Fruit fly (Drosophila melanogaster) whole organism, prepupa: ENCODE measurements around the gene CecA2.

ENCODE experiments used
- CG10631 ChIP-seq: fragments of 200-800 bp; sonication (Bioruptor generic); optimal IDR thresholded peaks from 2 replicates; lab custom pipeline; 2016; ENCODE audit warnings: missing biosample characterization, missing genetic modification characterization
- CG11762 ChIP-seq: fragments of 200-800 bp; sonication (Bioruptor generic); optimal IDR thresholded peaks from 3 replicates; lab custom pipeline; 2016; ENCODE audit warnings: missing biosample characterization, missing genetic modification characterization; ENCODE audit not compliant: insufficient read depth
- CG1621 ChIP-seq: fragments of 200-800 bp; sonication (Bioruptor generic); optimal IDR thresholded peaks from 3 replicates; lab custom pipeline; 2018; ENCODE audit warnings: missing biosample characterization, mild to moderate bottlenecking, missing genetic modification characterization
- CG16779 ChIP-seq: fragments of 200-800 bp; sonication (Bioruptor generic); optimal IDR thresholded peaks from 3 replicates; lab custom pipeline; 2017; ENCODE audit warnings: missing biosample characterization, mild to moderate bottlenecking, missing genetic modification characterization
- CG31627 ChIP-seq: fragments of 200-800 bp; sonication (Bioruptor generic); optimal IDR thresholded peaks from 3 replicates; lab custom pipeline; 2016; ENCODE audit warnings: missing biosample characterization, missing genetic modification characterization
- CG34406 ChIP-seq: fragments of 200-800 bp; sonication (Bioruptor generic); optimal IDR thresholded peaks from 3 replicates; lab custom pipeline; 2016; ENCODE audit warnings: missing biosample characterization, missing genetic modification characterization
- CG6163 ChIP-seq: fragments of 200-800 bp; sonication (Bioruptor generic); IDR thresholded peaks from 3 replicates; pipeline ENCODE4 v1.3.6; 2022; ENCODE audit warnings: missing biosample characterization, missing genetic modification characterization
- CG6276 ChIP-seq: fragments of 200-800 bp; sonication (Bioruptor generic); optimal IDR thresholded peaks from 2 replicates; lab custom pipeline; 2017; ENCODE audit warnings: missing biosample characterization, mild to moderate bottlenecking, missing genetic modification characterization
- CG6792 ChIP-seq: fragments of 200-800 bp; sonication (Bioruptor generic); optimal IDR thresholded peaks from 3 replicates; lab custom pipeline; 2016; ENCODE audit warnings: missing biosample characterization, missing genetic modification characterization
- CG7368 ChIP-seq: fragments of 200-800 bp; sonication (Bioruptor generic); optimal IDR thresholded peaks from 3 replicates; lab custom pipeline; 2016; ENCODE audit warnings: missing biosample characterization, missing genetic modification characterization
- CG8632 ChIP-seq: fragments of 200-800 bp; sonication (Bioruptor generic); optimal IDR thresholded peaks from 3 replicates; lab custom pipeline; 2016; ENCODE audit warnings: missing biosample characterization, missing genetic modification characterization
- CG9139 ChIP-seq: fragments of 200-800 bp; sonication (Bioruptor generic); optimal IDR thresholded peaks from 3 replicates; lab custom pipeline; 2017; ENCODE audit warnings: missing biosample characterization, mild to moderate bottlenecking, missing genetic modification characterization
- Eip78C ChIP-seq: fragments of 200-800 bp; sonication (Bioruptor generic); peaks from one replicate; lab custom pipeline; 2016; ENCODE audit warnings: missing biosample characterization, missing genetic modification characterization
- Ets21C ChIP-seq: fragments of 200-800 bp; sonication (Bioruptor generic); optimal IDR thresholded peaks from 3 replicates; lab custom pipeline; 2016; ENCODE audit warnings: missing biosample characterization, missing genetic modification characterization
- Ets96B ChIP-seq: fragments of 200-800 bp; optimal IDR thresholded peaks from 2 replicates; lab custom pipeline; 2019; ENCODE audit warnings: missing biosample characterization, mild to moderate bottlenecking, missing genetic modification characterization, moderate library complexity
- Gug ChIP-seq: fragments of 200-800 bp; sonication (Bioruptor generic); IDR thresholded peaks from 2 replicates; pipeline ENCODE4 v1.3.6; 2022; ENCODE audit warnings: missing biosample characterization, missing genetic modification characterization
- Hr39 ChIP-seq: fragments of 200-800 bp; sonication (Bioruptor generic); optimal IDR thresholded peaks from 2 replicates; lab custom pipeline; 2016; ENCODE audit warnings: missing biosample characterization, missing genetic modification characterization
- Hr4 ChIP-seq: fragments of 200-800 bp; sonication (Bioruptor generic); optimal IDR thresholded peaks from 3 replicates; lab custom pipeline; 2016; ENCODE audit warnings: missing biosample characterization, missing genetic modification characterization
- Met ChIP-seq: fragments of 200-800 bp; sonication (Bioruptor generic); optimal IDR thresholded peaks from 3 replicates; lab custom pipeline; 2016; ENCODE audit warnings: missing biosample characterization, missing genetic modification characterization
- OdsH ChIP-seq: fragments of 200-800 bp; sonication (Bioruptor generic); optimal IDR thresholded peaks from 3 replicates; lab custom pipeline; 2016; ENCODE audit warnings: missing biosample characterization, missing genetic modification characterization
- Smox ChIP-seq: fragments of 200-800 bp; sonication (Bioruptor generic); optimal IDR thresholded peaks from 3 replicates; lab custom pipeline; 2016; ENCODE audit warnings: missing biosample characterization, missing genetic modification characterization
- Sox102F ChIP-seq: fragments of 200-800 bp; sonication (Bioruptor generic); optimal IDR thresholded peaks from 2 replicates; lab custom pipeline; 2016; ENCODE audit warnings: missing biosample characterization, mild to moderate bottlenecking, missing genetic modification characterization
- Sox14 ChIP-seq: fragments of 200-800 bp; sonication (Bioruptor generic); optimal IDR thresholded peaks from 3 replicates; lab custom pipeline; 2016; ENCODE audit warnings: missing biosample characterization, missing genetic modification characterization
- Sox15 ChIP-seq: fragments of 200-800 bp; sonication (Bioruptor generic); optimal IDR thresholded peaks from 3 replicates; lab custom pipeline; 2016; ENCODE audit warnings: missing biosample characterization, missing genetic modification characterization
- acj6 ChIP-seq: fragments of 200-800 bp; sonication (Bioruptor generic); optimal IDR thresholded peaks from 3 replicates; lab custom pipeline; 2016; ENCODE audit warnings: missing biosample characterization, missing genetic modification characterization
- dac ChIP-seq: fragments of 200-800 bp; sonication (Bioruptor generic); optimal IDR thresholded peaks from 2 replicates; lab custom pipeline; 2017; ENCODE audit warnings: missing biosample characterization, mild to moderate bottlenecking, missing genetic modification characterization
- dsx ChIP-seq: fragments of 200-800 bp; optimal IDR thresholded peaks from 3 replicates; lab custom pipeline; 2019; ENCODE audit warnings: missing biosample characterization, mild to moderate bottlenecking, missing genetic modification characterization, moderate library complexity; ENCODE audit not compliant: poor library complexity, severe bottlenecking
- esn ChIP-seq: fragments of 200-800 bp; sonication (Bioruptor generic); optimal IDR thresholded peaks from 2 replicates; lab custom pipeline; 2016; ENCODE audit warnings: missing biosample characterization, mild to moderate bottlenecking, missing genetic modification characterization, moderate library complexity
- fd59A ChIP-seq: fragments of 200-800 bp; sonication (Bioruptor generic); optimal IDR thresholded peaks from 2 replicates; lab custom pipeline; 2017; ENCODE audit warnings: missing biosample characterization, mild to moderate bottlenecking, missing genetic modification characterization, missing genetic modification reagents
- fkh ChIP-seq: fragments of 200-800 bp; sonication (Bioruptor generic); optimal IDR thresholded peaks from 3 replicates; lab custom pipeline; 2017; ENCODE audit warnings: missing biosample characterization, mild to moderate bottlenecking, missing genetic modification characterization, moderate library complexity
- lz ChIP-seq: fragments of 200-800 bp; sonication (Bioruptor generic); optimal IDR thresholded peaks from 3 replicates; lab custom pipeline; 2016; ENCODE audit warnings: missing biosample characterization, missing genetic modification characterization
- pdm3 ChIP-seq: fragments of 200-800 bp; sonication (Bioruptor generic); optimal IDR thresholded peaks from 3 replicates; lab custom pipeline; 2016; ENCODE audit warnings: missing biosample characterization, missing genetic modification characterization
- spab ChIP-seq: fragments of 200-800 bp; sonication (Bioruptor generic); optimal IDR thresholded peaks from 2 replicates; lab custom pipeline; 2017; ENCODE audit warnings: missing biosample characterization, mild to moderate bottlenecking, missing genetic modification characterization, missing genetic modification reagents
- ss ChIP-seq, 2 experiments: fragments of 200-800 bp; sonication (Bioruptor generic); optimal IDR thresholded peaks; 2 replicates in 1 of 2; 3 replicates in 1 of 2; lab custom pipeline; 2017 to 2018; ENCODE audit warnings: mild to moderate bottlenecking in 2 of 2, missing biosample characterization in 2 of 2, missing genetic modification characterization in 2 of 2, moderate library complexity in 1 of 2
- svp ChIP-seq: fragments of 200-800 bp; sonication (Bioruptor generic); peaks from one replicate; lab custom pipeline; 2016; ENCODE audit warnings: missing biosample characterization, missing genetic modification characterization
- topi ChIP-seq: fragments of 200-800 bp; sonication (Bioruptor generic); optimal IDR thresholded peaks from 3 replicates; lab custom pipeline; 2016; ENCODE audit warnings: missing biosample characterization, missing genetic modification characterization
- vri ChIP-seq: fragments of 200-800 bp; sonication (Bioruptor generic); optimal IDR thresholded peaks from 3 replicates; lab custom pipeline; 2016; ENCODE audit warnings: missing biosample characterization, mild to moderate bottlenecking, missing genetic modification characterization

The CecA2 gene

dm6 chr3R:30243262-30243815, 31.4 kb downstream of the CecA2 start, which contains the start of gene CG9737 (continued):
- TF ChIP-seq fd59A (no peak), ss (GFP tag; optimal IDR thresholded peaks at IDR 0.05; lab: Kevin White, UChicago) (peak; percentile 86 to 92), CG8632 (GFP tag; lab: Kevin White, UChicago) (no peak), CG6163 (GFP tag; lab: Robert Waterston, UW) (peak; percentile 64; the same call in 2 of the 3 replicates), CG31627 (GFP tag; lab: Kevin White, UChicago) (no peak), CG16779 (tag; lab: Kevin White, UChicago) (peak; percentile 84), topi (GFP tag; lab: Kevin White, UChicago) (peak; percentile 67), fkh (GFP tag; lab: Kevin White, UChicago) (no peak), esn (GFP tag; lab: Kevin White, UChicago) (peak; percentile 44), CG10631 (GFP tag; lab: Kevin White, UChicago) (no peak)
- TF ChIP-seq, all 60 proteins: peak for 43

- no peak for TF ChIP-seq Gug (GFP tag; lab: Robert Waterston, UW)
- TF ChIP-seq Met (GFP tag; lab: Kevin White, UChicago): peak; percentile 17
- no peak for TF ChIP-seq CG6276
- no peak for TF ChIP-seq pdm3 (GFP tag; lab: Kevin White, UChicago)
- peak; percentile 11 for TF ChIP-seq CG8632 (GFP tag; lab: Kevin White, UChicago)
- TF ChIP-seq Smox (GFP tag; lab: Kevin White, UChicago): peak; percentile 23
- TF ChIP-seq CG31627 (GFP tag; lab: Kevin White, UChicago): peak; percentile 7
- TF ChIP-seq topi (GFP tag; lab: Kevin White, UChicago): peak; percentile 41
- peak; percentile 41 for TF ChIP-seq esn (GFP tag; lab: Kevin White, UChicago)
- peak; percentile 86 for TF ChIP-seq Eip78C (GFP tag; lab: Kevin White, UChicago)
- TF ChIP-seq Sox102F: peak; percentile 9
- no peak for TF ChIP-seq CG34406 (GFP tag; lab: Kevin White, UChicago)
- no peak for TF ChIP-seq CG10631 (GFP tag; lab: Kevin White, UChicago)
- TF ChIP-seq Hr4 (GFP tag; lab: Kevin White, UChicago): no peak
- TF ChIP-seq vri: no peak
- TF ChIP-seq dsx (GFP tag; lab: Kevin White, UChicago): peak; percentile 3
- no peak for TF ChIP-seq Ets21C (GFP tag; lab: Kevin White, UChicago)
- TF ChIP-seq CG16779 (tag; lab: Kevin White, UChicago): no peak
- peak; percentile 9 for TF ChIP-seq spab (GFP tag; lab: Kevin White, UChicago)
- no peak for TF ChIP-seq CG6163 (GFP tag; lab: Robert Waterston, UW)
- TF ChIP-seq svp (GFP tag; lab: Kevin White, UChicago): peak; percentile 80
- no peak for TF ChIP-seq dac (GFP tag; lab: Kevin White, UChicago)
- no peak for TF ChIP-seq CG9139 (GFP tag; lab: Kevin White, UChicago)
- TF ChIP-seq fd59A: no peak
- no peak for TF ChIP-seq CG11762 (GFP tag; lab: Kevin White, UChicago)
- no peak for TF ChIP-seq lz
- TF ChIP-seq acj6: no peak
- TF ChIP-seq CG1621 (tag; lab: Kevin White, UChicago): no peak
- peak; percentile 2 for TF ChIP-seq Sox14 (GFP tag; lab: Kevin White, UChicago)
- TF ChIP-seq CG6792: no peak
- peak; percentile 14 for TF ChIP-seq Hr39 (GFP tag; lab: Kevin White, UChicago)
- TF ChIP-seq CG7368 (GFP tag; lab: Kevin White, UChicago): no peak
Measured at dm6 chr3R:30245739-30246589, 34.0 kb downstream of the CecA2 start.

dm6 chr3R:30246603-30247002, 34.6 kb downstream of the CecA2 start, which contains the start of gene CG9733:
Gene CG9733 (minus strand): TSS chr3R:30246703.
- TF ChIP-seq Ets96B (no peak), topi (GFP tag; lab: Kevin White, UChicago) (no peak), Sox15 (no peak), CG7368 (GFP tag; lab: Kevin White, UChicago) (no peak), dsx (GFP tag; lab: Kevin White, UChicago) (no peak), svp (GFP tag; lab: Kevin White, UChicago) (peak; percentile 28), OdsH (GFP tag; lab: Kevin White, UChicago) (no peak)
